Worm (Caenorhabditis elegans): Measurements from ENCODE around the gene algn-1.

The algn-1 gene

DNA sequence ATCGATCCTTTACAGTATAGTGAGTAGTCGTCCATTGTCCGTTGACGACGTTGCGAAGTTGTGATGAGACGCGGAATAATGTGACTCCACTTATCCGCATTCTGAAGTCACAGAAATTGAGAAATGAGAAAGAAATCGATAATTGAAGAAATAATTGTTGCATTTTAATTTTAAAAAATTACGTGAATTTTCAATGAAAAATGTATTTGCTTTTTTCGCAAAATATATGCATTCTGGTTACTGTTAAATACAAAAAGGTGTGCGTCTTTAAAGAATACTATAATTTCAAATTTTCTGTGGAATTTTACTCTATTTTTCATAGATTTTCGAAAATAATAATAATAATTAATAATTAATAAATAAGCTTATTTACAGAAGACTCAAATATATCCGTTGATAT is 13.1 kb upstream of the algn-1 start, which contains the start of gene let-721:
let-721 (minus strand) TSS at position 101 of the 400 bp plus-strand sequence.
- no peak for TF ChIP-seq efl-3 (GFP tag; optimal IDR thresholded peaks at IDR 0.05)
- TF ChIP-seq skn-1 (tag; optimal IDR thresholded peaks at IDR 0.05) = no peak
- TF ChIP-seq hlh-17 (GFP tag; optimal IDR thresholded peaks at IDR 0.05; ENCODE audit: borderline replicate concordance) = no peak
- TF ChIP-seq ceh-8 (GFP tag; optimal IDR thresholded peaks at IDR 0.05) = no peak
- no peak for TF ChIP-seq nhr-71 (tag; optimal IDR thresholded peaks at IDR 0.05)
- TF ChIP-seq nhr-90 (tag; optimal IDR thresholded peaks at IDR 0.05; ENCODE audit: poor library complexity) = no peak
- TF ChIP-seq efl-1 (optimal IDR thresholded peaks at IDR 0.05) = no peak
- no peak for TF ChIP-seq efl-1 (GFP tag; optimal IDR thresholded peaks at IDR 0.05 in 1 of 2)

DNA sequence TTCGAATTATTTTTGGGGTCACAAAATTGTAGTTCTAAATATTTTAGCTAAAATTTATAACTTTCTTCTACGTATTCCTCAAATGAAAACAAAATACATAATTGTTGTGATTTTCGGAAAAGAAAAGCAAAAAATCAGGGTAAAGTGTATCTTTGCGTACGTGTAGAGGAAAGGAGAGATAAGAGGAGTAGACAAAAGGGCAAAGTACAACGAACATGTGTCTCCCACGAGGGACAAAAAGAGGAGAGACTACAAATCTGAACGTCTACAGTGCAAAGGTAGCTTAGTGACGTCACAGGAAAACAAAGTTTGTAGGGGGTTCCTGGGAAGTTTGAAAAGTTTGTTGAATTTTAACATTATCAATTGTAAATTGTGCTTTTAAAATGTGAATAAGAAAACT is 12.4 kb upstream of the algn-1 start:
- TF ChIP-seq blmp-1 (tag; optimal IDR thresholded peaks at IDR 0.05) = peak; percentile 69
- TF ChIP-seq efl-1 (optimal IDR thresholded peaks at IDR 0.05) = peak in 1 of 2 experiments; percentile 1
- TF ChIP-seq efl-1 (GFP tag; optimal IDR thresholded peaks at IDR 0.05 in 1 of 2) = no peak
- no peak for TF ChIP-seq egl-27 (tag; optimal IDR thresholded peaks at IDR 0.05)
- TF ChIP-seq tlp-1 (tag; optimal IDR thresholded peaks at IDR 0.05) = no peak
- TF ChIP-seq lin-14 (GFP tag; optimal IDR thresholded peaks at IDR 0.05) = peak; percentile 76
- peak; percentile 67 for TF ChIP-seq nhr-71 (tag; optimal IDR thresholded peaks at IDR 0.05)
- peak; percentile 48 for TF ChIP-seq mep-1 (tag; optimal IDR thresholded peaks at IDR 0.05)
- no peak for TF ChIP-seq aly-2 (tag; optimal IDR thresholded peaks at IDR 0.05)
- TF ChIP-seq elt-2 (tag; optimal IDR thresholded peaks at IDR 0.05) = peak; percentile 63
- TF ChIP-seq nhr-19 (GFP tag; conservative IDR thresholded peaks at IDR 0.05) = peak; percentile 55
- TF ChIP-seq skn-1 (tag; optimal IDR thresholded peaks at IDR 0.05) = no peak
- TF ChIP-seq nhr-20 (tag; optimal IDR thresholded peaks at IDR 0.05) = peak; percentile 77
- no peak for TF ChIP-seq pax-3 (tag; optimal IDR thresholded peaks at IDR 0.05)
- TF ChIP-seq lin-13 (GFP tag; optimal IDR thresholded peaks at IDR 0.05) = peak; percentile 27
- TF ChIP-seq snu-23 (GFP tag; optimal IDR thresholded peaks at IDR 0.05) = peak; percentile 68
- peak; percentile 45 for TF ChIP-seq nhr-90 (tag; optimal IDR thresholded peaks at IDR 0.05; ENCODE audit: poor library complexity)
- TF ChIP-seq C16A3.4 (tag; optimal IDR thresholded peaks at IDR 0.05) = peak; percentile 16
- TF ChIP-seq mab-9 (GFP tag; IDR thresholded peaks at IDR 0.05) = no peak
- peak in 2 of 3 experiments; percentile 17 to 36 for TF ChIP-seq dpl-1 (GFP tag; optimal IDR thresholded peaks at IDR 0.05)
- TF ChIP-seq nhr-11 (tag; optimal IDR thresholded peaks at IDR 0.05) = peak; percentile 34
- TF ChIP-seq ceh-8 (GFP tag; optimal IDR thresholded peaks at IDR 0.05) = no peak
- no peak for TF ChIP-seq zip-4 (GFP tag; optimal IDR thresholded peaks at IDR 0.05)
- peak; percentile 78 for TF ChIP-seq nhr-85 (tag)
- TF ChIP-seq lin-15B (tag; optimal IDR thresholded peaks at IDR 0.05) = no peak
- no peak for TF ChIP-seq ceh-88 (GFP tag; IDR thresholded peaks at IDR 0.05)
- TF ChIP-seq tbx-2 (tag; optimal IDR thresholded peaks at IDR 0.05) = peak; percentile 12
- TF ChIP-seq irx-1 (tag; optimal IDR thresholded peaks at IDR 0.05) = no peak
- TF ChIP-seq elt-3 (tag; optimal IDR thresholded peaks at IDR 0.05) = peak in 1 of 6 experiments; percentile 49
- no peak for TF ChIP-seq C34B4.2 (tag; optimal IDR thresholded peaks at IDR 0.05)
- peak; percentile 51 for TF ChIP-seq rnt-1 (tag; optimal IDR thresholded peaks at IDR 0.05)
- TF ChIP-seq nhr-84 (tag; optimal IDR thresholded peaks at IDR 0.05) = no peak
- TF ChIP-seq lin-35 (GFP tag; optimal IDR thresholded peaks at IDR 0.05) = peak; percentile 13 to 49
- TF ChIP-seq xbp-1 (tag; optimal IDR thresholded peaks at IDR 0.05) = no peak
- TF ChIP-seq ztf-4 (tag; optimal IDR thresholded peaks at IDR 0.05) = peak; percentile 62
- TF ChIP-seq mdl-1 (tag; optimal IDR thresholded peaks at IDR 0.05) = peak in 1 of 2 experiments; percentile 66
- peak in 1 of 2 experiments; percentile 32 for TF ChIP-seq lsy-2 (tag; optimal IDR thresholded peaks at IDR 0.05)
- no peak for TF ChIP-seq isw-1 (GFP tag; IDR thresholded peaks at IDR 0.05)
- no peak for TF ChIP-seq jun-1 (tag; optimal IDR thresholded peaks at IDR 0.05)

Measured in whole organism, L1 larva.